Worm (Caenorhabditis elegans) whole organism, L4 larva: Measurements from ENCODE around the gene mpdu-1.

Source experiments
- ama-1 ChIP-seq: fragments of 150-350 bp; optimal IDR thresholded peaks from 2 replicates; lab custom pipeline; 2014; ENCODE audit warnings: inconsistent platforms, mixed read lengths
- egl-27 ChIP-seq: sonication (generic microtip); optimal IDR thresholded peaks from 3 replicates; lab custom pipeline; 2017; ENCODE audit warnings: missing biosample characterization, missing genetic modification reagents, missing genetic modification characterization
- lin-15B ChIP-seq: fragments of 150-350 bp; sonication (generic microtip); optimal IDR thresholded peaks from 3 replicates; lab custom pipeline; 2014; ENCODE audit warnings: missing biosample characterization, missing genetic modification characterization
- lin-39 ChIP-seq: fragments of 150-350 bp; optimal IDR thresholded peaks from 2 replicates; lab custom pipeline; 2014; ENCODE audit warnings: missing biosample characterization, missing genetic modification reagents, missing genetic modification characterization
- nhr-237 ChIP-seq: sonication (generic microtip); optimal IDR thresholded peaks from 2 replicates; lab custom pipeline; 2017; ENCODE audit warnings: missing biosample characterization, missing genetic modification characterization
- nhr-41 ChIP-seq: fragments of 200-800 bp; sonication (Bioruptor generic); IDR thresholded peaks from 2 replicates; pipeline ENCODE4 v1.3.6; 2022; ENCODE audit warnings: missing genetic modification reagents, missing genetic modification characterization, missing compliant biosample characterization
- php-3 ChIP-seq: fragments of 200-800 bp; sonication (Bioruptor generic); IDR thresholded peaks from 2 replicates; pipeline ENCODE4 v1.3.6; 2022; ENCODE audit warnings: missing genetic modification reagents, missing genetic modification characterization, missing compliant biosample characterization
- snpc-4 ChIP-seq: fragments of 150-350 bp; optimal IDR thresholded peaks from 2 replicates; lab custom pipeline; 2014; ENCODE audit warnings: missing biosample characterization, missing genetic modification characterization
- unc-39 ChIP-seq: sonication (generic microtip); optimal IDR thresholded peaks from 2 replicates; lab custom pipeline; 2017; ENCODE audit warnings: missing biosample characterization, missing genetic modification characterization
- zag-1 ChIP-seq: fragments of 150-350 bp; optimal IDR thresholded peaks from 2 replicates; lab custom pipeline; 2014; ENCODE audit warnings: missing biosample characterization, missing genetic modification characterization

- TF ChIP-seq ama-1 = no peak
- TF ChIP-seq snpc-4 (tag; lab: Kevin White, UChicago) = no peak
- TF ChIP-seq nhr-41 (GFP tag; lab: Robert Waterston, UW) = no peak
- TF ChIP-seq php-3 = no peak
- TF ChIP-seq egl-27 (tag; lab: Kevin White, UChicago) = no peak
- no peak for TF ChIP-seq lin-39 (tag; lab: Kevin White, UChicago)
- no peak for TF ChIP-seq nhr-237 (tag; lab: Kevin White, UChicago)
- TF ChIP-seq lin-15B (tag; lab: Kevin White, UChicago) = no peak
- TF ChIP-seq unc-39 = no peak
- TF ChIP-seq zag-1 (tag; lab: Kevin White, UChicago) = no peak
Observed at ce11 chrV:8325906-8326305, 33.1 kb downstream of the mpdu-1 start.
